Worm (Caenorhabditis elegans): Measurements from ENCODE around the gene R08A2.2.

DNA sequence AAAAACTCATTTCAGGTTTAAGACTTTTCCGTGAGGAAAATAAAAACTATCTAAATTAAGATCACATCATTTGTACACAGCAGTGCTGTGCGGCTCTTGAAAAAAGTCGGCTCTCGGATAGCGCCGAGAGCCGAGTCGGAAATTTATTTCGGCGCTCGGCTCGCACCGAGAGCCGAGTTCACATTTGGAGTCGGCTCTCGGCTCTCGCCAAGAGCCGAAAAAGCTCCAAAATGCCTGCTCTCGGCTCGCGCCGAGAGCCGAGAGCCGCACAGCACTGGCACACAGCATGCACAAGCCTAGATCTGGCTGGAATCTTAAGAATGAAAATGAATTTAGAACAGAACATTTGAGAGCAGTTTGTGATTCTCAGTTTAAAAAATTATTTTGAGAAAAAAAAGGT, 31.5 kb upstream of the R08A2.2 start:
- TF ChIP-seq egl-27 (tag; optimal IDR thresholded peaks at IDR 0.05) (no peak), peb-1 (tag; optimal IDR thresholded peaks at IDR 0.05) (no peak), dmd-4 (tag; optimal IDR thresholded peaks at IDR 0.05) (no peak), mdl-1 (tag; optimal IDR thresholded peaks at IDR 0.05) (no peak), lin-13 (GFP tag; optimal IDR thresholded peaks at IDR 0.05) (no peak), lsy-2 (tag; optimal IDR thresholded peaks at IDR 0.05) (no peak), nhr-21 (tag; optimal IDR thresholded peaks at IDR 0.05) (no peak), nhr-11 (tag; optimal IDR thresholded peaks at IDR 0.05) (no peak), nhr-12 (tag; optimal IDR thresholded peaks at IDR 0.05) (no peak), lin-39 (tag; optimal IDR thresholded peaks at IDR 0.05) (no peak), unc-39 (tag; optimal IDR thresholded peaks at IDR 0.05) (no peak)

Measured in whole organism, L2 larva.